Fruit fly (Drosophila melanogaster) S2 (cell line): ENCODE results near the gene CG14689.

Experiments
- CG8478 ChIP-seq: fragments of >200 bp; optimal IDR thresholded peaks from 2 replicates; lab custom pipeline; 2018
- CTCF ChIP-seq, 2 experiments: fragments of >200 bp; optimal IDR thresholded peaks; 2 replicates each; lab custom pipeline; 2018

The CG14689 gene

DNA sequence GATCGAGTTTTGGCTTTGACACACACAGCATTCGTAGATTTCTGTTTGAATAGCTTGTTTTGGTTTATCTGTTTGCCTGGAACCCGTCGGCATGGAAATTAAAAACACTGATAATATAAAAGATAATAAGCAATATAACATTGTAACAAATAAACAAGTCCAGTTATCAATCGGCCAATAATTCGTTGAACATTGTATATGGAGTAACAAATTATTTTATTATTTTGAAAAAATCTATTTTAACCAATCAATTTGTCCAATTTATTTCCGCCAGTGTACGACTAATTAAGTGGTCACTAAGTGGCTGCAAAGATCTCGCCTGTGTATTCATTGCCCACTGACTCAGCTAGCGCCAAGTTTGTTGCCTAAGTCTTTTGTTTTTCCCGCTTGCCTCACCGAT, 22.2 kb downstream of the CG14689 start:
- TF ChIP-seq CG8478 (lab: Kevin White, UChicago) (no peak), CTCF (optimal IDR thresholded peaks at IDR 0.05; lab: Kevin White, UChicago) (no peak)

DNA sequence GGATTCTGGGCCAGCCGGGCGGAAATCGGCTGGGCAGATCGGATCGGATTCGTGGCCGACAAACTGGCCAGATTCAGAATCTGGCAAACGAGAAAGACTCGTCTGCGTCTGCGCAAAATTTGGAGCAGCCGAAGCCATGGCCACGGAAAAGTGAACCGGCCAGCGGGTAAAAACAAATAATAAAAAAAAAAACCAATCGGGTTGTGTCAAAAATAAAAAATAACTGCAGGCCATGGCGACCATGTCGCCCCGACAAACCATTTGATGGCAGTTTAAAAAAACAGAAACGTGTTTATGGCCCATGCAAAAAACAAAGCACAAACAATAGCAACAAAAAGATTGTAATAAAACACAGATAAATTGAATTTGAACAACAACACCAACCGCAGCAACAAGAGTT, 22.9 kb downstream of the CG14689 start:
- TF ChIP-seq CG8478 (lab: Kevin White, UChicago): no peak
- TF ChIP-seq CTCF (optimal IDR thresholded peaks at IDR 0.05; lab: Kevin White, UChicago): no peak

- TF ChIP-seq CTCF (optimal IDR thresholded peaks at IDR 0.05; lab: Kevin White, UChicago): no peak
- TF ChIP-seq CG8478 (lab: Kevin White, UChicago): no peak
Observed at dm6 chr3R:10687312-10687711, 23.7 kb downstream of the CG14689 start.

DNA sequence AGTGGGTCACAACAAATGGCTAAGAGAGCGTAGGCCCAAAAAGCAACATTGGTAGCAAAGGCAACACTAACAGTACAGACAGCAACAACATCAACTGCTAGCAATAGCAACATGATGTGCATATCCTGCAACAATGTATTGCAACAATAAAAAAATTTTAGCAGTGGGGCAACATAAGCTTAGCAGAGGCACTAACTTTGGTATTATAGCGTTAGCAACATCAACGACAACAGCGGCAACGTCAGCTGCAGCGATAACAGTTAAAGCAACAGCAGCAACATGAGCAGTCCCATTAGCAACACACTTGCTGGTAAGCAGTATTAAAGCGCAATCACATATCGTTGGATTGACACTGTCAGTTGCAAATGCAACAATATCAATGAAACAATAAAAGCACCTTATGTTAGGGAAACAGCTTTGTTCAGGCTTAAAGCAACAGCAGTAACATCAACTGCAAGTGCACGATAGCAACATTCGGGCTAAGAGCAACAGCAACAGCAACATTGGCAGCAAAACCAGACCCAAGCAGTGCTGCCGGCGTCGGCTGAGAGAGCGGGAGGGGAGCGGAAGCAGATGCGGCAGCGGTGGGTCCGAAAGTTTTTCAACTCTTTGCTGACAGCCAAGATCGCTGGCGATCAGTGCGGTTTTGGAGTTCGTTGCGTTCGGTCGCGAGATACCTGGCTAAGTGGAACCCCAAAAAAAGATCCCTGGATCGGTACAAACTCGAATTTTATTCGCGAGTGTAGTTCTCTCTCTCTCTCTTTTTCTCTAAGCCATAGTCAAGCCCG, 24.5 kb downstream of the CG14689 start, which contains the start of gene Skel:
Skel (plus strand) TSS at position 637 of the 788 bp plus-strand sequence.
- TF ChIP-seq CG8478 (lab: Kevin White, UChicago) (no peak), CTCF (optimal IDR thresholded peaks at IDR 0.05; lab: Kevin White, UChicago) (no peak)

dm6 chr3R:10684284-10684683, 26.8 kb downstream of the CG14689 start:
- no peak for TF ChIP-seq CTCF (optimal IDR thresholded peaks at IDR 0.05; lab: Kevin White, UChicago)

DNA sequence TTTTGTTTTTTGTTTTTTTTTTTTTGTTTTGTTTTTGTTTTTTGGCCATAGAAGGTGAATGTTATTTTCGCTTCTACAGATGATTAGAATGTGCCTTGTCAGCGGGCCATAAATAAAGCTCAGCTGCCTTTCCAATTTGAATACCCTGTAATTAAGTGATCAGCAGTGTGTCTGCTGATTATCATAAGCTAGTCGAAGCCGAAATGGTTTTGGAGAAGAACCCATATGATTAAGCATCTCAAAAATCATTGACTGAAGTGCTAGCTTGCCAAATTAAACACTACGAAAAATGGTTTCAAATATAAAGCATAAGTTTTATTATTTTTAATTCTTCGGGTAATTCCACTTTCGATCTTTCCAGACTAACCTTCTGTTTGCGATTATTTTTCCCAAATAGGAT, 27.8 kb downstream of the CG14689 start:
- TF ChIP-seq CTCF (optimal IDR thresholded peaks at IDR 0.05; lab: Kevin White, UChicago): no peak
- TF ChIP-seq CG8478 (lab: Kevin White, UChicago): no peak

dm6 chr3R:10681682-10681962, 29.4 kb downstream of the CG14689 start:
- TF ChIP-seq CG8478 (lab: Kevin White, UChicago): no peak

DNA sequence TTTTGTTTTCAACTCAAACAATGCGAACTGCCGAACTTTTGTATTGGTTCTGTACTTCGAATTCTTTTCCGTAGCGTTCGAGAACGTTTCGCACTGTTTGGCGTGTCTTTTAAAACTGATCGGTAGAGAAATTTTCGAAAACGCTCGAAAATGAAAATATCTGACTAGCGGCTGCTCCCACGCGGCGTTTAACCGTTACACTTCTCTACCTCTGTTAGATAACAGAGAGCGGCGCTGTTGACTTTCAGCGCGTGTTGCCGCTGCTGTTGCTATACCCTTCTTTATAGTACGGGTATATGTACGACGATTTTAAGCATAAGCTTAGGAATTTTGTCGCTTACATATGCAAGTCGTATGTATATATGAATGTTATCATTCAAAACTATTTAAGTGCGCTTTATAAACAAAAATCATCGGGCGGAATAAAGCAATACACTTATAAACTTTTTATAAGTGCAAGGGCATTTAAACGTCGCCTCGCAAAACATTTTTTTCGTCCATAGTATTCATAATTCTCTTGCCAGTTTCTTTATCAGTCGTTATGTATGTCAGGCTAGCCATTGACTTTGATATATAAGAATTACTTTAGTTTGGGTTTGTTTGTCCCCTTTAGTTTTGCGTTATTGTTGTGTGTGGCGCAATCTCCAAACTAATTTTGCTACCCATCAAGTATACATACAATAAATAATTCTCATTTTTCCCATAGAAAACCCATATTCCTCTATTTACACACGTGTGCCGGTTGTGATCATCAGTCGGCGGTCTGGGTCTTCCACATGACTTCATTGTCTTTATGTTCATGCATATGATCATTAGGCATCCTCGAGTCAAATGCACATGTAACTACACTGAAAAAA, 30.0 kb downstream of the CG14689 start, which contains the start of gene Phyhd1:
Phyhd1 (minus strand) TSS at position 101 of the 857 bp plus-strand sequence.
- TF ChIP-seq CTCF (optimal IDR thresholded peaks at IDR 0.05; lab: Kevin White, UChicago) (no peak), CG8478 (lab: Kevin White, UChicago) (no peak)

dm6 chr3R:10679911-10680310, 31.1 kb downstream of the CG14689 start:
- no peak for TF ChIP-seq CTCF (optimal IDR thresholded peaks at IDR 0.05; lab: Kevin White, UChicago)
- TF ChIP-seq CG8478 (lab: Kevin White, UChicago): no peak

dm6 chr3R:10678935-10679565, 32.0 kb downstream of the CG14689 start:
- TF ChIP-seq CTCF (optimal IDR thresholded peaks at IDR 0.05; lab: Kevin White, UChicago): no peak
- no peak for TF ChIP-seq CG8478 (lab: Kevin White, UChicago)

DNA sequence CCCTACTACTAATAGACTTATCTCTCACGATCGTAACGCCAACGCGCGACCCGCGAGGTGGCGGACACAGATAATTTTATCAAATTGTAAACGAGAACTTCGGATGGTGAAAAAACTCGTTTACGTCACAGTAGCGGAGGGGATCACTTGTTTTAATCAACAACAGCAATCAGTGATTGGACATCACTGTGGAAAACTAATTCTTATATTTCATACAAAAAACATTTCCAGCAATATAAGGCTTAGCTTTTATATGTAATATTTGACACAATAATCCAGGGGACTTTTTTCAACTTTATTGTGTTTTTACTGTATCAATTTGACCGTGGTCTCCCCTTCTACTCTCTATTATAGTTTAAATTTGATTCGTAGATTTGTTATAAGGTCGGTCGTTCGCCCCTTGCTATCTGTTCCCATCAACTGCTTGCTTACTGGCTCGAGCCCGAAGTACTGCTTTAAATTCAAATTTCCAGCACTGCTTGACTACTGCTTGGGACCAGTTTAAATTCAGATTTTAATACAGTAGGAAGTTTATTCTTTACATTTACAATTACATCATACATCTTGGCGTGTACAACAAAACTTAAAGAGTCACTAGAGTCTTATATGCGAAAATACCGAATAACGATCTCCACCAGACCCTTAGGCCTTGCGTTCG, 33.7 kb downstream of the CG14689 start, which contains the start of gene CG6465:
CG6465 (minus strand) TSS at position 7 of the 658 bp plus-strand sequence.
- TF ChIP-seq CG8478 (lab: Kevin White, UChicago): no peak
- TF ChIP-seq CTCF (optimal IDR thresholded peaks at IDR 0.05; lab: Kevin White, UChicago): peak; percentile 79 to 80

dm6 chr3R:10675101-10675500, 35.9 kb downstream of the CG14689 start:
- TF ChIP-seq CTCF (optimal IDR thresholded peaks at IDR 0.05; lab: Kevin White, UChicago): peak; percentile 85 to 86
- TF ChIP-seq CG8478 (lab: Kevin White, UChicago): no peak

DNA sequence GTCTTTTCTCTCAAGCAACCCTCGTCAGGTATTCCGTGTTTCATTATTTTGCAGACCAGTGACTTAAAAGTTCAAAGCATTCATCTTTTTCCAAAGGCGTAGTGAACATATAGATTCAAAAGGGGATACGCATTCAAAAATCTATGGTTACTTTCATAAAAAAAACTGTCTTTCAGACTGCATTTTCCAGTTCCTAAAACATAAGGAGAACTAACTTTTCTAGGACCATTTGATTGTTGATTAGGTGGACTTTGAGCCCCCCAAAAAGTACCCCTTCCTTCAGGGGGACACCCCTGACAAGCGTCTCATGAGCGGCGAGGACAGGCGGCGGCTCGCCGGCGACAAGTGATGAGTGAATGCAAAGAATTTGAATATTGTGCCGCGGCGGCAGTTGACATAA, 37.5 kb downstream of the CG14689 start:
- no peak for TF ChIP-seq CG8478 (lab: Kevin White, UChicago)
- no peak for TF ChIP-seq CTCF (optimal IDR thresholded peaks at IDR 0.05; lab: Kevin White, UChicago)

- no peak for TF ChIP-seq CG8478 (lab: Kevin White, UChicago)
- TF ChIP-seq CTCF (optimal IDR thresholded peaks at IDR 0.05; lab: Kevin White, UChicago): no peak
Observed at dm6 chr3R:10672680-10673079, 38.4 kb downstream of the CG14689 start.
